Worm (Caenorhabditis elegans) whole organism, L3 larva: Measurements from ENCODE around the gene sri-4.

Experiments used
- R02D3.7 ChIP-seq: fragments of 150-350 bp; optimal IDR thresholded peaks from 2 replicates; lab custom pipeline; 2014; ENCODE audit warnings: missing biosample characterization, missing genetic modification characterization
- aly-2 ChIP-seq: fragments of 150-350 bp; optimal IDR thresholded peaks from 2 replicates; lab custom pipeline; 2014; ENCODE audit warnings: missing biosample characterization, missing genetic modification characterization
- ceh-16 ChIP-seq: sonication (generic microtip); optimal IDR thresholded peaks from 2 replicates; lab custom pipeline; 2017; ENCODE audit warnings: missing biosample characterization, missing genetic modification characterization
- ceh-28 ChIP-seq: fragments of 150-350 bp; optimal IDR thresholded peaks from 2 replicates; lab custom pipeline; 2014; ENCODE audit warnings: missing biosample characterization, missing genetic modification reagents, missing genetic modification characterization
- ceh-82 ChIP-seq: fragments of 150-350 bp; optimal IDR thresholded peaks from 2 replicates; lab custom pipeline; 2014; ENCODE audit warnings: missing biosample characterization, missing genetic modification characterization
- elt-1 ChIP-seq: fragments of 150-350 bp; optimal IDR thresholded peaks from 2 replicates; lab custom pipeline; 2014; ENCODE audit warnings: missing biosample characterization, missing genetic modification characterization
- elt-2 ChIP-seq: sonication (generic microtip); optimal IDR thresholded peaks from 2 replicates; lab custom pipeline; 2016; ENCODE audit warnings: missing genetic modification reagents, mild to moderate bottlenecking, missing genetic modification characterization, missing compliant biosample characterization
- elt-3 ChIP-seq, 3 experiments: fragments of 150-350 bp in 1 of 3; sonication (generic microtip) in 2 of 3; optimal IDR thresholded peaks; 2 replicates in 2 of 3; 4 replicates in 1 of 3; lab custom pipeline; 2014 to 2017; ENCODE audit warnings: missing biosample characterization in 3 of 3, missing genetic modification characterization in 3 of 3
- eor-1 ChIP-seq, 2 experiments: fragments of 150-350 bp; optimal IDR thresholded peaks; 2 replicates each; lab custom pipeline; 2014 to 2018; ENCODE audit warnings: missing biosample characterization in 2 of 2, missing genetic modification characterization in 2 of 2
- lin-39 ChIP-seq: fragments of 150-350 bp; optimal IDR thresholded peaks from 2 replicates; lab custom pipeline; 2018; ENCODE audit warnings: missing biosample characterization, missing genetic modification reagents, missing genetic modification characterization
- lsy-12 ChIP-seq: sonication (generic microtip); optimal IDR thresholded peaks from 2 replicates; lab custom pipeline; 2016; ENCODE audit warnings: mild to moderate bottlenecking, missing genetic modification characterization, missing compliant biosample characterization
- nfya-1 ChIP-seq: sonication (generic microtip); optimal IDR thresholded peaks from 2 replicates; lab custom pipeline; 2017; ENCODE audit warnings: missing genetic modification characterization, mild to moderate bottlenecking, missing compliant biosample characterization, antibody characterized with exemption, moderate library complexity; ENCODE audit not compliant: insufficient read depth
- nhr-11 ChIP-seq: fragments of 150-350 bp; optimal IDR thresholded peaks from 2 replicates; lab custom pipeline; 2014; ENCODE audit warnings: missing biosample characterization, missing genetic modification characterization
- nhr-12 ChIP-seq: fragments of 150-350 bp; optimal IDR thresholded peaks from 2 replicates; lab custom pipeline; 2014; ENCODE audit warnings: missing biosample characterization, missing genetic modification characterization
- nhr-23 ChIP-seq: fragments of 150-350 bp; optimal IDR thresholded peaks from 2 replicates; lab custom pipeline; 2014; ENCODE audit warnings: missing biosample characterization, missing genetic modification reagents, missing genetic modification characterization
- nhr-237 ChIP-seq: fragments of 150-350 bp; optimal IDR thresholded peaks from 2 replicates; lab custom pipeline; 2014; ENCODE audit warnings: missing biosample characterization, missing genetic modification characterization
- nhr-25 ChIP-seq: sonication (generic microtip); optimal IDR thresholded peaks from 2 replicates; lab custom pipeline; 2017; ENCODE audit warnings: missing biosample characterization, missing genetic modification characterization
- nhr-43 ChIP-seq: sonication (generic microtip); optimal IDR thresholded peaks from 2 replicates; lab custom pipeline; 2016; ENCODE audit warnings: mild to moderate bottlenecking, missing genetic modification characterization, missing compliant biosample characterization; ENCODE audit not compliant: poor library complexity, severe bottlenecking
- nhr-67 ChIP-seq: fragments of 150-350 bp; optimal IDR thresholded peaks from 2 replicates; lab custom pipeline; 2014; ENCODE audit warnings: missing biosample characterization, missing genetic modification characterization
- nhr-77 ChIP-seq: fragments of 150-350 bp; optimal IDR thresholded peaks from 2 replicates; lab custom pipeline; 2014; ENCODE audit warnings: missing biosample characterization, missing genetic modification characterization
- pqm-1 ChIP-seq: fragments of 150-350 bp; optimal IDR thresholded peaks from 2 replicates; lab custom pipeline; 2017; ENCODE audit warnings: missing biosample characterization, missing genetic modification characterization, inconsistent platforms
- skn-1 ChIP-seq: fragments of 150-350 bp; optimal IDR thresholded peaks from 2 replicates; lab custom pipeline; 2014; ENCODE audit warnings: missing biosample characterization, missing genetic modification characterization
- tbx-2 ChIP-seq: sonication (generic microtip); optimal IDR thresholded peaks from 2 replicates; lab custom pipeline; 2016; ENCODE audit warnings: mild to moderate bottlenecking, missing genetic modification characterization, missing compliant biosample characterization
- ztf-4 ChIP-seq: fragments of 150-350 bp; optimal IDR thresholded peaks from 2 replicates; lab custom pipeline; 2014; ENCODE audit warnings: missing biosample characterization, missing genetic modification characterization

Gene sri-4

DNA sequence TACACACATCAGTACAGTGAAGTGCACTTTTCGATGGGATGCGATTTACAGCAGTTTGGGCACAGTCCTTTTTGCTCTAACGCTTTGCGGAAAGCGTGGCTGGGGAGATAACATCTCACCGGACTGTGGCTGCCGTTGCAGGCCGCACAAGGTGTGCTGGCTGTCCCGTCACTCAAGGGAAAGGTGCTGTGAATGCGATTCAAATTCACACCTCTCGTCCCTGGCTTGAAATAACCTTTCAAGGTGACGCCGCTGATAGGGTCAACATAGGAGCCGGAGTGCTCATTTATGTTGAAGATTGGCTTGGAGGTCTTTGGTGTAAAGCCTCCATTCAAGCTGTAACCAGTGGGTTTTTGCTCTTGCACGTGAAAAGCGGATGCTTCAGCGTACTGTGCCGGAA lies 45.9 kb downstream of the sri-4 start:
- TF ChIP-seq nhr-25 (tag; lab: Kevin White, UChicago): no peak
- no peak for TF ChIP-seq lin-39
- TF ChIP-seq eor-1 (tag; optimal IDR thresholded peaks at IDR 0.05; lab: Kevin White, UChicago): no peak
- TF ChIP-seq nhr-237 (tag; lab: Kevin White, UChicago): no peak
- no peak for TF ChIP-seq ceh-16 (tag; lab: Kevin White, UChicago)
- no peak for TF ChIP-seq pqm-1 (tag; lab: Kevin White, UChicago)
- TF ChIP-seq aly-2 (tag; lab: Kevin White, UChicago): no peak
- TF ChIP-seq lsy-12: no peak
- no peak for TF ChIP-seq nhr-11 (tag; lab: Kevin White, UChicago)
- TF ChIP-seq elt-1 (tag; lab: Kevin White, UChicago): no peak
- TF ChIP-seq ceh-28 (tag; lab: Kevin White, UChicago): no peak
- no peak for TF ChIP-seq ztf-4 (tag; lab: Kevin White, UChicago)
- TF ChIP-seq nhr-23 (tag; lab: Kevin White, UChicago): no peak
- no peak for TF ChIP-seq nhr-12 (tag; lab: Kevin White, UChicago)

DNA sequence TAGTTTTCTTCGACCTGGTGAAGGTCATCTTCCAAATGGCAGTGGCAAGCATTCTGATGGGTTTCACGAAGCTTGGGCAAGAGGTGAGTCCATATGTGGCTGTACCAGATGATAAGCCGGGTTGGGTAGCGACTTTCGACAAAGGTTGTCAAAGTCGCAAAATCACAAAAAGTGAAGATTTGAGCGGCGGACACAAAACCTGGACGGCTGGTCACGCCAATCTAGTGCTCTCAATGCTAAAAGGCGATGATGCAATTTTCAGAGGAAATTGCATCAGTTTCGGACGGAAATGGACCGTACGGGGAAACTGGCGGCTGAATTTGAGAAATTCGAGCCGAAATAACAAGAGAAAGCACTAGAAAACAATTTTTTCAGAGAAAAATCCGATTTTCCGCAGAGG lies 49.1 kb downstream of the sri-4 start:
- TF ChIP-seq nfya-1 (no peak), ceh-82 (tag; lab: Kevin White, UChicago) (no peak), nhr-43 (tag; lab: Kevin White, UChicago) (no peak), nhr-23 (tag; lab: Kevin White, UChicago) (no peak), skn-1 (tag; lab: Kevin White, UChicago) (no peak), nhr-77 (tag; lab: Kevin White, UChicago) (no peak), R02D3.7 (tag; lab: Kevin White, UChicago) (no peak), elt-3 (tag; optimal IDR thresholded peaks at IDR 0.05; lab: Kevin White, UChicago) (no peak), elt-2 (tag; lab: Kevin White, UChicago) (no peak), nhr-67 (tag; lab: Kevin White, UChicago) (no peak), elt-1 (tag; lab: Kevin White, UChicago) (no peak), lsy-12 (no peak), tbx-2 (tag; lab: Kevin White, UChicago) (no peak), ceh-28 (tag; lab: Kevin White, UChicago) (no peak)
